Worm (Caenorhabditis elegans) whole organism, mixed stage, embryonic: ENCODE data around the gene efk-1.

ENCODE experiments used
- M03D4.4 ChIP-seq: sonication (generic microtip); optimal IDR thresholded peaks from 2 replicates; lab custom pipeline; 2017; ENCODE audit warnings: mild to moderate bottlenecking, missing genetic modification characterization, missing compliant biosample characterization
- bed-3 ChIP-seq: fragments of 200-800 bp; sonication (Bioruptor generic); optimal IDR thresholded peaks from 3 replicates; lab custom pipeline; 2018; ENCODE audit warnings: mild to moderate bottlenecking, missing genetic modification characterization, moderate library complexity, missing compliant biosample characterization
- blmp-1 ChIP-seq: fragments of 150-350 bp; optimal IDR thresholded peaks from 2 replicates; lab custom pipeline; 2014; ENCODE audit warnings: missing biosample characterization, missing genetic modification characterization
- ceh-43 ChIP-seq: fragments of 200-800 bp; sonication (Bioruptor generic); optimal IDR thresholded peaks from 2 replicates; lab custom pipeline; 2018; ENCODE audit warnings: mild to moderate bottlenecking, missing genetic modification characterization, moderate library complexity, missing compliant biosample characterization
- ceh-83 ChIP-seq: fragments of 200-800 bp; sonication (Bioruptor generic); optimal IDR thresholded peaks from 2 replicates; lab custom pipeline; 2018; ENCODE audit warnings: mild to moderate bottlenecking, missing genetic modification characterization, missing compliant biosample characterization
- ces-1 ChIP-seq: fragments of 150-350 bp; optimal IDR thresholded peaks from 2 replicates; lab custom pipeline; 2014; ENCODE audit warnings: missing biosample characterization, missing genetic modification reagents, missing genetic modification characterization
- cnd-1 ChIP-seq: fragments of 200-800 bp; sonication (Bioruptor generic); optimal IDR thresholded peaks from 2 replicates; lab custom pipeline; 2018; ENCODE audit warnings: mild to moderate bottlenecking, missing genetic modification characterization, missing compliant biosample characterization
- drap-1 ChIP-seq: fragments of 200-800 bp; sonication (Bioruptor generic); optimal IDR thresholded peaks from 3 replicates; lab custom pipeline; 2018; ENCODE audit warnings: mild to moderate bottlenecking, missing genetic modification characterization, missing compliant biosample characterization
- elt-1 ChIP-seq: sonication (generic microtip); optimal IDR thresholded peaks from 2 replicates; lab custom pipeline; 2017; ENCODE audit warnings: missing genetic modification characterization, mild to moderate bottlenecking, missing compliant biosample characterization, antibody characterized with exemption, moderate library complexity, borderline replicate concordance; ENCODE audit not compliant: insufficient read depth
- elt-3 ChIP-seq: fragments of 150-350 bp; optimal IDR thresholded peaks from 2 replicates; lab custom pipeline; 2014; ENCODE audit warnings: missing biosample characterization, missing genetic modification characterization
- flh-1 ChIP-seq: fragments of 200-800 bp; sonication (Bioruptor generic); optimal IDR thresholded peaks from 2 replicates; lab custom pipeline; 2018; ENCODE audit warnings: mild to moderate bottlenecking, missing genetic modification characterization, moderate library complexity, missing compliant biosample characterization
- ham-2 ChIP-seq: fragments of 200-800 bp; sonication (Bioruptor generic); optimal IDR thresholded peaks from 2 replicates; lab custom pipeline; 2018; ENCODE audit warnings: mild to moderate bottlenecking, missing genetic modification characterization, missing compliant biosample characterization
- hlh-1 ChIP-seq: fragments of 150-350 bp; optimal IDR thresholded peaks from 2 replicates; lab custom pipeline; 2014; ENCODE audit warnings: missing biosample characterization, missing genetic modification reagents, missing genetic modification characterization
- lin-32 ChIP-seq: fragments of 200-800 bp; sonication (Bioruptor generic); optimal IDR thresholded peaks from 2 replicates; lab custom pipeline; 2018; ENCODE audit warnings: mild to moderate bottlenecking, missing genetic modification characterization, missing compliant biosample characterization
- lsy-2 ChIP-seq: fragments of 150-350 bp; optimal IDR thresholded peaks from 2 replicates; lab custom pipeline; 2014; ENCODE audit warnings: missing biosample characterization, missing genetic modification characterization
- mab-5 ChIP-seq: fragments of 150-350 bp; optimal IDR thresholded peaks from 2 replicates; lab custom pipeline; 2014; ENCODE audit warnings: missing biosample characterization, missing genetic modification characterization
- mep-1 ChIP-seq: fragments of 150-350 bp; optimal IDR thresholded peaks from 2 replicates; lab custom pipeline; 2017; ENCODE audit warnings: missing biosample characterization, missing genetic modification reagents, missing genetic modification characterization, inconsistent platforms
- mls-2 ChIP-seq: sonication (generic microtip); optimal IDR thresholded peaks from 2 replicates; lab custom pipeline; 2016; ENCODE audit warnings: mild to moderate bottlenecking, missing genetic modification characterization, moderate library complexity, missing compliant biosample characterization
- nhr-12 ChIP-seq: fragments of 150-350 bp; optimal IDR thresholded peaks from 2 replicates; lab custom pipeline; 2014; ENCODE audit warnings: missing biosample characterization, missing genetic modification characterization
- nhr-2 ChIP-seq: fragments of 150-350 bp; optimal IDR thresholded peaks from 2 replicates; lab custom pipeline; 2014; ENCODE audit warnings: missing biosample characterization, missing genetic modification characterization
- nhr-237 ChIP-seq: fragments of 150-350 bp; optimal IDR thresholded peaks from 2 replicates; lab custom pipeline; 2014; ENCODE audit warnings: missing biosample characterization, missing genetic modification characterization
- nhr-28 ChIP-seq: fragments of 150-350 bp; optimal IDR thresholded peaks from 2 replicates; lab custom pipeline; 2014; ENCODE audit warnings: missing biosample characterization, missing genetic modification characterization
- nhr-76 ChIP-seq: sonication (generic microtip); optimal IDR thresholded peaks from 2 replicates; lab custom pipeline; 2017; ENCODE audit warnings: missing biosample characterization, missing genetic modification characterization
- pha-4 ChIP-seq: fragments of 150-350 bp; optimal IDR thresholded peaks from 2 replicates; lab custom pipeline; 2018; ENCODE audit warnings: missing biosample characterization, missing genetic modification reagents, missing genetic modification characterization
- sem-2 ChIP-seq: fragments of 200-800 bp; sonication (Bioruptor generic); optimal IDR thresholded peaks from 2 replicates; lab custom pipeline; 2018; ENCODE audit warnings: mild to moderate bottlenecking, missing genetic modification characterization, missing compliant biosample characterization
- snpc-4 ChIP-seq: fragments of 150-350 bp; optimal IDR thresholded peaks from 2 replicates; lab custom pipeline; 2014; ENCODE audit warnings: missing biosample characterization, missing genetic modification characterization
- sptf-1 ChIP-seq: sonication (generic microtip); optimal IDR thresholded peaks from 2 replicates; lab custom pipeline; 2017; ENCODE audit warnings: mild to moderate bottlenecking, missing genetic modification characterization, moderate library complexity, missing compliant biosample characterization
- tbx-8 ChIP-seq: fragments of 200-800 bp; sonication (Bioruptor generic); optimal IDR thresholded peaks from 2 replicates; lab custom pipeline; 2018; ENCODE audit warnings: mild to moderate bottlenecking, missing genetic modification characterization, moderate library complexity, missing compliant biosample characterization
- unc-120 ChIP-seq: sonication (generic microtip); optimal IDR thresholded peaks from 2 replicates; lab custom pipeline; 2017; ENCODE audit warnings: missing genetic modification characterization, missing compliant biosample characterization; ENCODE audit not compliant: poor library complexity, severe bottlenecking
- unc-39 ChIP-seq: fragments of 150-350 bp; optimal IDR thresholded peaks from 2 replicates; lab custom pipeline; 2014; ENCODE audit warnings: missing biosample characterization, missing genetic modification characterization
- unc-62 ChIP-seq: fragments of 150-350 bp; optimal IDR thresholded peaks from 2 replicates; lab custom pipeline; 2014; ENCODE audit warnings: missing biosample characterization, missing genetic modification reagents, missing genetic modification characterization
- ztf-11 ChIP-seq: fragments of 150-350 bp; optimal IDR thresholded peaks from 2 replicates; lab custom pipeline; 2014; ENCODE audit warnings: missing biosample characterization, missing genetic modification characterization

Gene efk-1

ce11 chrIII:6164253-6164971 lies 3.9 kb downstream of the efk-1 start, which contains the start of gene F42A10.9:
TSS of gene F42A10.9 (plus strand) at chrIII:6164573.
- TF ChIP-seq ceh-83 (GFP tag; lab: Kevin White, UChicago) (no peak), sptf-1 (tag; lab: Kevin White, UChicago) (no peak), nhr-2 (tag; lab: Kevin White, UChicago) (no peak), nhr-12 (tag; lab: Kevin White, UChicago) (no peak), mls-2 (tag; lab: Kevin White, UChicago) (no peak), ztf-11 (no peak), drap-1 (GFP tag; lab: Kevin White, UChicago) (no peak), nhr-76 (tag; lab: Kevin White, UChicago) (no peak), nhr-28 (tag; lab: Kevin White, UChicago) (no peak), ceh-43 (GFP tag; lab: Kevin White, UChicago) (no peak)

DNA sequence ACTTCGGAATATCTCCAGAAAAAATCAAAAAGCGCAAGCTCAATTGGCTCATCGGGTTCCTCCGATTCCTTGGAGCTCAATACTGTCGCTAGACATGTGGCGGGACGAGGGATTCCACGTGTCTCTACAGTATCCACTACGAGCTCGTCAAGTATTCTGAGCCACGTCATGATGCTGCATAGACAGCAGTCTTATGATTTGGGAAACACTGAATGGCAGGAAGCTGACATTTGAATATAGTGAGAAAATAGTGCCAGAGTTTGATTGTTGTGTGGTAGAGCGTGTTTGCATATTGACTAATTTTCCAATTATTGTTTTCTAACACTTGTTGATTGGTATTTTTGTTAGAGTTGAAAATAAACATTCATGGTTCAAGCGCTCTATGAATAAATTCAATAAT lies 5.0 kb downstream of the efk-1 start:
- TF ChIP-seq lin-32 (GFP tag; lab: Kevin White, UChicago) = no peak
- TF ChIP-seq elt-3 (tag; lab: Kevin White, UChicago) = no peak
- TF ChIP-seq nhr-237 (tag; lab: Kevin White, UChicago) = no peak
- TF ChIP-seq ceh-83 (GFP tag; lab: Kevin White, UChicago) = no peak
- no peak for TF ChIP-seq cnd-1
- no peak for TF ChIP-seq nhr-28 (tag; lab: Kevin White, UChicago)
- TF ChIP-seq ztf-11 = no peak
- no peak for TF ChIP-seq lsy-2 (tag; lab: Kevin White, UChicago)
- TF ChIP-seq mls-2 (tag; lab: Kevin White, UChicago) = no peak
- no peak for TF ChIP-seq ham-2
- no peak for TF ChIP-seq nhr-76 (tag; lab: Kevin White, UChicago)
- no peak for TF ChIP-seq sptf-1 (tag; lab: Kevin White, UChicago)
- TF ChIP-seq nhr-2 (tag; lab: Kevin White, UChicago) = no peak
- no peak for TF ChIP-seq sem-2
- no peak for TF ChIP-seq mep-1

ce11 chrIII:6158642-6159475 lies 9.5 kb downstream of the efk-1 start, which contains the start of gene nfm-1:
TSS of gene nfm-1 (plus strand) at chrIII:6159453.
- no peak for TF ChIP-seq nhr-2 (tag; lab: Kevin White, UChicago)
- no peak for TF ChIP-seq nhr-237 (tag; lab: Kevin White, UChicago)
- TF ChIP-seq nhr-12 (tag; lab: Kevin White, UChicago) = no peak
- peak; percentile 87 for TF ChIP-seq ceh-83 (GFP tag; lab: Kevin White, UChicago)
- peak; percentile 89 for TF ChIP-seq cnd-1
- TF ChIP-seq drap-1 (GFP tag; lab: Kevin White, UChicago) = peak; percentile 90
- TF ChIP-seq flh-1 = peak; percentile 66
- peak; percentile 35 for TF ChIP-seq lsy-2 (tag; lab: Kevin White, UChicago)
- TF ChIP-seq sptf-1 (tag; lab: Kevin White, UChicago) = peak; percentile 92
- no peak for TF ChIP-seq mab-5 (tag; lab: Kevin White, UChicago)
- peak; percentile 62 for TF ChIP-seq ces-1
- TF ChIP-seq M03D4.4 (tag; lab: Kevin White, UChicago) = peak; percentile 91
- TF ChIP-seq mep-1 = peak; percentile 71
- peak; percentile 35 for TF ChIP-seq unc-39 (tag; lab: Kevin White, UChicago)
- peak; percentile 71 for TF ChIP-seq ham-2
- peak; percentile 73 for TF ChIP-seq tbx-8 (GFP tag; lab: Kevin White, UChicago)
- TF ChIP-seq ceh-43 (GFP tag; lab: Kevin White, UChicago) = peak; percentile 86
- no peak for TF ChIP-seq nhr-76 (tag; lab: Kevin White, UChicago)
- TF ChIP-seq lin-32 (GFP tag; lab: Kevin White, UChicago) = peak; percentile 71
- TF ChIP-seq hlh-1 (tag; lab: Kevin White, UChicago) = peak; percentile 89
- TF ChIP-seq sem-2 = peak; percentile 86
- TF ChIP-seq bed-3 = peak; percentile 70
- no peak for TF ChIP-seq snpc-4 (tag; lab: Kevin White, UChicago)
- TF ChIP-seq pha-4 (tag; lab: Kevin White, UChicago) = peak; percentile 19
- TF ChIP-seq elt-1 (tag; lab: Kevin White, UChicago) = no peak
- TF ChIP-seq mls-2 (tag; lab: Kevin White, UChicago) = peak; percentile 93
- TF ChIP-seq unc-120 (tag; lab: Kevin White, UChicago) = peak; percentile 77
- TF ChIP-seq unc-62 (GFP tag; lab: Kevin White, UChicago) = peak; percentile 47
- TF ChIP-seq blmp-1 = no peak
